Fruit fly (Drosophila melanogaster): ENCODE data around the gene Smn.
A peak's percentile ranks its signal among the peaks of the same experiment; 100 is the strongest.

Smn gene

dm6 chr3L:16586989-16587388 is 5.6 kb upstream of the Smn start, which contains the start of the genes Syx8 and CG32163 (continued):
- TF ChIP-seq gt (GFP tag; IDR thresholded peaks at IDR 0.05) (no peak), toy (GFP tag; IDR thresholded peaks at IDR 0.05) (no peak), ap (GFP tag; IDR thresholded peaks at IDR 0.05) (no peak), CG2116 (GFP tag; optimal IDR thresholded peaks at IDR 0.05) (peak; percentile 12), trh (GFP tag; optimal IDR thresholded peaks at IDR 0.05) (no peak), zf30C (GFP tag; optimal IDR thresholded peaks at IDR 0.05) (no peak), ro (GFP tag; IDR thresholded peaks at IDR 0.05) (no peak), CG11456 (GFP tag; IDR thresholded peaks at IDR 0.05) (no peak), CG16815 (GFP tag; optimal IDR thresholded peaks at IDR 0.05) (no peak), tin (GFP tag; optimal IDR thresholded peaks at IDR 0.05) (no peak), CG8359 (GFP tag; optimal IDR thresholded peaks at IDR 0.05; ENCODE audit: borderline replicate concordance) (no peak), CG6654 (GFP tag; optimal IDR thresholded peaks at IDR 0.05) (no peak), CkIIα-i1 (GFP tag; IDR thresholded peaks at IDR 0.05) (no peak), CG7786 (GFP tag; optimal IDR thresholded peaks at IDR 0.05) (no peak), eyg (GFP tag; optimal IDR thresholded peaks at IDR 0.05) (no peak), corto (GFP tag; optimal IDR thresholded peaks at IDR 0.05) (no peak), h (optimal IDR thresholded peaks at IDR 0.05) (no peak), chif (GFP tag; optimal IDR thresholded peaks at IDR 0.05) (peak in 1 of 2 experiments; percentile 0), tll (GFP tag; optimal IDR thresholded peaks at IDR 0.05) (no peak), CG11093 (GFP tag; IDR thresholded peaks at IDR 0.05) (no peak), CG10147 (GFP tag; optimal IDR thresholded peaks at IDR 0.05) (no peak), Vsx1 (GFP tag; optimal IDR thresholded peaks at IDR 0.05) (no peak), CG18262 (tag; optimal IDR thresholded peaks at IDR 0.05) (no peak), CG7556 (GFP tag; optimal IDR thresholded peaks at IDR 0.05) (no peak), luna (GFP tag; optimal IDR thresholded peaks at IDR 0.05) (no peak), Fer1 (GFP tag; optimal IDR thresholded peaks at IDR 0.05) (no peak), dysf (GFP tag; IDR thresholded peaks at IDR 0.05) (no peak), NFAT (GFP tag; IDR thresholded peaks at IDR 0.05) (no peak), CG5245 (GFP tag; optimal IDR thresholded peaks at IDR 0.05) (no peak), ara (GFP tag; IDR thresholded peaks at IDR 0.05) (no peak), CG15269 (tag; optimal IDR thresholded peaks at IDR 0.05) (no peak), CG31388 (GFP tag; optimal IDR thresholded peaks at IDR 0.05) (no peak), NfI (GFP tag; optimal IDR thresholded peaks at IDR 0.05) (no peak), CG10979 (tag; optimal IDR thresholded peaks at IDR 0.05) (no peak), CG31365 (tag; optimal IDR thresholded peaks at IDR 0.05) (no peak), twi (tag; optimal IDR thresholded peaks at IDR 0.05) (no peak), Awh (GFP tag; IDR thresholded peaks at IDR 0.05) (no peak), CG10274 (GFP tag; optimal IDR thresholded peaks at IDR 0.05) (no peak), CG7987 (GFP tag; optimal IDR thresholded peaks at IDR 0.05) (no peak), lilli (GFP tag; optimal IDR thresholded peaks at IDR 0.05) (no peak), Lim3 (GFP tag; IDR thresholded peaks at IDR 0.05) (no peak), CG6689 (GFP tag; IDR thresholded peaks at IDR 0.05) (no peak), ato (GFP tag; IDR thresholded peaks at IDR 0.05; ENCODE audit: partially characterized antibody) (no peak), caup (GFP tag; optimal IDR thresholded peaks at IDR 0.05; ENCODE audit: severe bottlenecking) (no peak), sc (optimal IDR thresholded peaks at IDR 0.05) (no peak), sc (GFP tag; optimal IDR thresholded peaks at IDR 0.05) (no peak), CG34422 (GFP tag; IDR thresholded peaks at IDR 0.05) (no peak), ttk (GFP tag; IDR thresholded peaks at IDR 0.05) (no peak), sqz (GFP tag; optimal IDR thresholded peaks at IDR 0.05) (no peak), CG3726 (GFP tag; IDR thresholded peaks at IDR 0.05) (no peak), Bteb2 (GFP tag; optimal IDR thresholded peaks at IDR 0.05) (no peak), Poxn (GFP tag; IDR thresholded peaks at IDR 0.05) (no peak), pzg (GFP tag; optimal IDR thresholded peaks at IDR 0.05) (peak; percentile 61)

Data from whole organism, embryonic.